Worm (Caenorhabditis elegans): ENCODE results near the gene air-1.

The air-1 gene

DNA sequence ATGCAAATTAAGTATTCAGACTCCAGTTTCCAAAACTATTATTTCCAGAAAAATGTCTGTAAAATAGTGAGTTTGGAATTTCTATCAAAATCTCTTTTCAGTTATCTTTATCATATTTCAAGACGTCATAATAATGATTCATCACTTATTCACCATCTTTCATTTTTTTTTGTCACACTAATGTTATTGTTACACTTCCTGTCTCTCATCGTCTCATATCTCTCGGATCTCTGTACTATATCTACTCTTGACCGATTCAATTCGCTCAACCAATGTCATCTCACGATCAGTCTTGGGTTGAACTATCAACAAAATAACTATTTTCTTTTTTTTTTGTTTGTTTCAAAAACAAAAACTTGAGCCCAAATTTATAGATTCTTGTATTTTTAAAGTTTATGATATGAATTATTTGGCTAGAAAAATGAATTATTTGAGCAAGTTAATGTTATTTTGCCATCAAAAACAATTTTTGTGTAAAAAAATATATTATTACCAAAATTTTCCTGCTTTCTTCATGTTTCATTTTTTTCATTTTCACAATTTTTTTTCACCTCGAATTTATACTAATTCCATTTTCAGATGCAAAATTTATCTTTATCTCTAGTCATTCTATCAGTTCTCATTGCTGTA lies 19.9 kb upstream of the air-1 start, which contains the start of gene cri-2:
Gene cri-2 (plus strand): TSS at position 580 of the 630 bp plus-strand sequence.
- TF ChIP-seq ttx-3 (tag; optimal IDR thresholded peaks at IDR 0.05): no peak
- no peak for TF ChIP-seq eyg-1 (tag; optimal IDR thresholded peaks at IDR 0.05)
- TF ChIP-seq ceh-31 (tag; optimal IDR thresholded peaks at IDR 0.05): no peak
- no peak for TF ChIP-seq lim-6 (tag; optimal IDR thresholded peaks at IDR 0.05)
- TF ChIP-seq hlh-30 (tag; optimal IDR thresholded peaks at IDR 0.05; ENCODE audit: insufficient read depth): no peak
- TF ChIP-seq ceh-30 (tag; optimal IDR thresholded peaks at IDR 0.05): no peak
- TF ChIP-seq unc-3 (GFP tag; conservative IDR thresholded peaks at IDR 0.05): no peak
- TF ChIP-seq unc-3 (tag; optimal IDR thresholded peaks at IDR 0.05): no peak
- no peak for TF ChIP-seq ztf-16 (tag; optimal IDR thresholded peaks at IDR 0.05)
- no peak for TF ChIP-seq ceh-34 (tag; optimal IDR thresholded peaks at IDR 0.05)

DNA sequence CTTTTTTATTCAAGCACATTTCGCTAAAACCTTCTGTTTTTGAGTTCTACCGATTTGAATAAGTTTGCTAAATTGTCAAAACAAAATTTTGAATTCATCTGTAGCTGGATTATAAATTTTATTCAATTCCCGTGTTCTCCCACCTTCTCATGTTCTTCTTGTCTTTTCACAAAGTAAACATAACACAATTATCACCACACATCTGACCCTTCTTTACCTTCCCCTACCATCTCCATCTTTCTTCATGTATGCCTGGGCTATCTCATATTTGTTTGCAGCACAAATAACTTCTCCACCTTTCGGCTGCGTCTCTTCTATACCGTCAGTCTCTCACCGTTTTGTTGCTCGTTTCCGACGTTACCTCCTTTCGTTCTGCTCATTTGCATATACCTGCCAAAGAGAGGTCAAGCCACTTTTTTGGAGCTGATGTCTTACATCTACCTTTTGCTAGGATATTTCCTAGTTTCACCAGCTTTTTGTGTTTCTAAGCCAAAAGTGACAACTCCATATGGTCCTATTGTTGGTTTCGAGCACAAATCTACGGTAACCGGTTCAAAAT lies 18.1 kb upstream of the air-1 start, which contains the start of gene cest-17:
Gene cest-17 (plus strand): TSS at position 248 of the 559 bp plus-strand sequence.
- TF ChIP-seq ceh-45 (GFP tag; IDR thresholded peaks at IDR 0.05) (no peak), tbx-2 (tag; optimal IDR thresholded peaks at IDR 0.05) (peak; percentile 20)

DNA sequence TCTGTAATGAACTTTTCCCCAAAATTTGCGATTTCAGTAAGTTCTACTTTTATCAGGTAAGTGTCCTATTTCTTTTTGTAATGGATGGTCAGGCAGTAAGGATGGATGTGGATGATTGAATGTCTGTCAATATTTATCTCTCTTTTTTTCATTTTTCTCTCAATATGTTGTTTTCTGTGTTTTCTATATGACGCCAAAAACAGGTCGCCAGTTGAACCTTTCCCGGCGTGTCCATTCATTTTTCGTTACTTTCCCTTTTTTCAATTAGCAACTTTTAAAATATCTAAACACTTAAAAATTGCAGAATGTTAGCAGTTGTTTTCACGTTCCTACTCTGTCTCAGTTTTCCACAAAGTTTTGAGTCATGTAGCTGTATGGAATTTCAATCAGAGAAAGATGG lies 14.4 kb upstream of the air-1 start, which contains the start of gene timp-1:
Gene timp-1 (plus strand): TSS at position 305 of the 400 bp plus-strand sequence.
- TF ChIP-seq ceh-48 (tag; optimal IDR thresholded peaks at IDR 0.05) (no peak), pha-4 (tag; optimal IDR thresholded peaks at IDR 0.05) (no peak), F13H6.1 (tag; optimal IDR thresholded peaks at IDR 0.05) (no peak), dmd-4 (tag; optimal IDR thresholded peaks at IDR 0.05; ENCODE audit: borderline replicate concordance) (no peak), pax-1 (tag; optimal IDR thresholded peaks at IDR 0.05) (no peak), lim-6 (tag; optimal IDR thresholded peaks at IDR 0.05) (no peak), ahr-1 (tag; optimal IDR thresholded peaks at IDR 0.05) (no peak), ceh-24 (tag; optimal IDR thresholded peaks at IDR 0.05) (no peak), ama-1 (optimal IDR thresholded peaks at IDR 0.05) (no peak), ceh-31 (tag; optimal IDR thresholded peaks at IDR 0.05) (no peak), pag-3 (tag; optimal IDR thresholded peaks at IDR 0.05; ENCODE audit: borderline replicate concordance) (no peak), ceh-45 (GFP tag; IDR thresholded peaks at IDR 0.05) (no peak), C08G9.2 (tag; optimal IDR thresholded peaks at IDR 0.05) (no peak), pha-2 (tag; optimal IDR thresholded peaks at IDR 0.05) (no peak), ceh-22 (tag; optimal IDR thresholded peaks at IDR 0.05) (no peak), fax-1 (tag; optimal IDR thresholded peaks at IDR 0.05) (no peak)

DNA sequence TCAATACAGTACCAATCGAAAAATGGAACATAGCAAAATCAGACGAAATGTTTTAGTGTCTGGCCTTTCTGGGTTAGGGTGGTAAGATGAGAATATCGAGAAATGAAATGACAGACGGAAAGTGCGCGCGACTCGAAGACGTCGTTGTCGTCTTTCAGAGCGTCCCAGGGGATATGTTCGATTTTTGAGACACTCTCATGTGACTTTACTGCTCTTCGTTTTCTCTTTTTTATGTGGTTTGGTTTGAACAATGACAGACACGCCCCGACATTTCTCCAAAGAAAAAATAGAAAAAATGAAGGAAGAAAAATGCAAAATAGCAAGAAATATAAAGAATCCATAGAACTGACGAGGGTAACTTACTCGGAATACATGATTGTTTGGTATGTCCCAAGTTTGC lies 10.8 kb upstream of the air-1 start:
- TF ChIP-seq pros-1 (tag; optimal IDR thresholded peaks at IDR 0.05) (no peak), sox-4 (tag; optimal IDR thresholded peaks at IDR 0.05) (no peak), ets-4 (tag; optimal IDR thresholded peaks at IDR 0.05) (no peak), pat-9 (tag; optimal IDR thresholded peaks at IDR 0.05) (no peak), madf-2 (tag; optimal IDR thresholded peaks at IDR 0.05) (no peak), unc-86 (tag; optimal IDR thresholded peaks at IDR 0.05) (no peak), ceh-34 (tag; optimal IDR thresholded peaks at IDR 0.05) (no peak), lim-6 (tag; optimal IDR thresholded peaks at IDR 0.05) (no peak), ceh-24 (tag; optimal IDR thresholded peaks at IDR 0.05) (no peak), hlh-6 (tag; optimal IDR thresholded peaks at IDR 0.05) (no peak), tbx-2 (tag; optimal IDR thresholded peaks at IDR 0.05) (no peak)

DNA sequence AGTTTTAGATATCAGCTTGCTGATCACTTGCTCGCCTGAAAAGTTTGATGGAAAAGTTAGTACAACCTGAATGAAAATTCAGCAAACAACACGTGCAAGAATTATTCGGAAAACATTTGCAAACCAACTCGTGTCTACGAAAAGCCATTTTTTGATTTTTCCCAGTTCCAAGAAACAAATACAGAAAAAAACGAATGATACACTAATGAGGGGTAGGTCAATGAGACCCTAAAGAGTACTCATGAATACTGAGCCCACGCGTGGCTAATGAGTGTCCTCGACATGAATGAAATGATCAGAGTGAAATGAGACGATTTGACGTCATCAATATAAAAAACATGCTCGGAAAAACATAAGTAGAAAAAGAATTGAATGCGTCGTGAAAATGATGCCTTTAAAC lies 9.3 kb upstream of the air-1 start:
- TF ChIP-seq hlh-15 (tag; optimal IDR thresholded peaks at IDR 0.05) (no peak), K02D7.2 (tag; optimal IDR thresholded peaks at IDR 0.05) (no peak), syd-9 (tag; optimal IDR thresholded peaks at IDR 0.05) (no peak), hlh-8 (tag; optimal IDR thresholded peaks at IDR 0.05) (no peak), elt-2 (tag; optimal IDR thresholded peaks at IDR 0.05) (no peak), unc-3 (GFP tag; conservative IDR thresholded peaks at IDR 0.05) (no peak), unc-3 (tag; optimal IDR thresholded peaks at IDR 0.05) (no peak), ceh-18 (tag; optimal IDR thresholded peaks at IDR 0.05) (no peak), hlh-30 (tag; optimal IDR thresholded peaks at IDR 0.05; ENCODE audit: insufficient read depth) (no peak), pat-9 (tag; optimal IDR thresholded peaks at IDR 0.05) (no peak), ceh-31 (tag; optimal IDR thresholded peaks at IDR 0.05) (no peak), tbx-2 (tag; optimal IDR thresholded peaks at IDR 0.05) (no peak), ceh-22 (tag; optimal IDR thresholded peaks at IDR 0.05) (no peak), nhr-232 (tag; optimal IDR thresholded peaks at IDR 0.05) (no peak), fkh-6 (tag; optimal IDR thresholded peaks at IDR 0.05) (no peak), ref-2 (tag; optimal IDR thresholded peaks at IDR 0.05) (no peak), lim-6 (tag; optimal IDR thresholded peaks at IDR 0.05) (no peak)
